Worm (Caenorhabditis elegans): ENCODE results near the gene rsf-1.

rsf-1 gene

ce11 chrII:11261173-11261572 lies 45.0 kb upstream of the rsf-1 start, which contains the start of gene T05B9.1:
Gene T05B9.1, minus strand, starts transcription at chrII:11261192.
- TF ChIP-seq unc-130 (tag; optimal IDR thresholded peaks at IDR 0.05): no peak
- TF ChIP-seq ces-1 (GFP tag; optimal IDR thresholded peaks at IDR 0.05): no peak
- TF ChIP-seq tbx-2 (tag; optimal IDR thresholded peaks at IDR 0.05): no peak
- TF ChIP-seq nhr-71 (tag; optimal IDR thresholded peaks at IDR 0.05): no peak
- TF ChIP-seq C34B4.2 (tag; optimal IDR thresholded peaks at IDR 0.05): no peak
- no peak for TF ChIP-seq mdl-1 (tag; optimal IDR thresholded peaks at IDR 0.05)
- no peak for TF ChIP-seq tlp-1 (tag; optimal IDR thresholded peaks at IDR 0.05)
- no peak for TF ChIP-seq xbp-1 (tag; optimal IDR thresholded peaks at IDR 0.05)
- TF ChIP-seq elt-3 (tag; optimal IDR thresholded peaks at IDR 0.05): no peak
- no peak for TF ChIP-seq ama-1 (optimal IDR thresholded peaks at IDR 0.05)
- TF ChIP-seq nhr-84 (tag; optimal IDR thresholded peaks at IDR 0.05): no peak
- no peak for TF ChIP-seq ceh-63 (GFP tag; optimal IDR thresholded peaks at IDR 0.05)
- TF ChIP-seq zip-4 (GFP tag; optimal IDR thresholded peaks at IDR 0.05): no peak
- TF ChIP-seq ztf-4 (tag; optimal IDR thresholded peaks at IDR 0.05): no peak
- no peak for TF ChIP-seq hpl-2 (GFP tag; optimal IDR thresholded peaks at IDR 0.05)

ce11 chrII:11268822-11269221 lies 37.4 kb upstream of the rsf-1 start, which contains the start of gene cut-1:
Gene cut-1, plus strand, starts transcription at chrII:11269122.
- TF ChIP-seq hlh-4 (tag; optimal IDR thresholded peaks at IDR 0.05) (no peak), unc-30 (tag; optimal IDR thresholded peaks at IDR 0.05) (no peak), C16A3.4 (tag; optimal IDR thresholded peaks at IDR 0.05) (no peak), fkh-4 (tag; optimal IDR thresholded peaks at IDR 0.05; ENCODE audit: borderline replicate concordance) (no peak), pax-3 (tag; optimal IDR thresholded peaks at IDR 0.05) (no peak), nhr-237 (tag; optimal IDR thresholded peaks at IDR 0.05) (no peak), ceh-8 (GFP tag; optimal IDR thresholded peaks at IDR 0.05) (no peak), ztf-4 (tag; optimal IDR thresholded peaks at IDR 0.05) (no peak), blmp-1 (tag; optimal IDR thresholded peaks at IDR 0.05) (no peak), tbx-2 (tag; optimal IDR thresholded peaks at IDR 0.05) (no peak), F16B12.6 (tag; optimal IDR thresholded peaks at IDR 0.05) (no peak)

ce11 chrII:11270829-11271228 lies 35.4 kb upstream of the rsf-1 start:
- TF ChIP-seq xbp-1 (tag; optimal IDR thresholded peaks at IDR 0.05): no peak
- no peak for TF ChIP-seq ztf-4 (tag; optimal IDR thresholded peaks at IDR 0.05)
- TF ChIP-seq lir-3 (tag; optimal IDR thresholded peaks at IDR 0.05; ENCODE audit: poor library complexity): no peak
- TF ChIP-seq efl-1 (optimal IDR thresholded peaks at IDR 0.05): no peak
- no peak for TF ChIP-seq efl-1 (GFP tag; optimal IDR thresholded peaks at IDR 0.05 in 1 of 2)
- no peak for TF ChIP-seq tlp-1 (tag; optimal IDR thresholded peaks at IDR 0.05)
- TF ChIP-seq mdl-1 (tag; optimal IDR thresholded peaks at IDR 0.05): no peak
- TF ChIP-seq zip-4 (GFP tag; optimal IDR thresholded peaks at IDR 0.05): no peak
- no peak for TF ChIP-seq grh-1 (GFP tag; IDR thresholded peaks at IDR 0.05)
- TF ChIP-seq ztf-11 (tag; optimal IDR thresholded peaks at IDR 0.05): no peak
- no peak for TF ChIP-seq lin-14 (GFP tag; optimal IDR thresholded peaks at IDR 0.05)
- no peak for TF ChIP-seq ces-1 (GFP tag; optimal IDR thresholded peaks at IDR 0.05)

- no peak for TF ChIP-seq lsy-2 (tag; optimal IDR thresholded peaks at IDR 0.05)
Observed at ce11 chrII:11274876-11275275, 31.3 kb upstream of the rsf-1 start.

DNA sequence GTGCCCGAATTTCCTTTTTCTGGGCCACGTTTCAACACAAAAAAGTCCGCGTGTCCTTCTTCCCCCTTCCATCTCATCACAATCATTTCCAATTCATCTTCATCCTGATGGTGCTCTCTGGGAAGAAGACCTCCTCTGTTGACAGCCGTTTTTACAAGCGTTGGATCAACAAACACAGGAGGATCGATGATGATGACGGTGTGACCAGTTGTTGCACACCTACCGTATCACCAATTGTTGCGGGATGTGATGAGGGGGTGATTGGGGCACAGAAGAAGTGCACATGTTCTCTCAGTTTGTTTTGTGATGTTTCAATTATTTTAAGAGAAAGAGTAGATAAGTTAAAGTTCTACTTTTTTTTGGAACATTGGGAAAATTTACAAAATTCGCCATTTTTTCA lies 30.7 kb upstream of the rsf-1 start:
- TF ChIP-seq dpl-1 (GFP tag; optimal IDR thresholded peaks at IDR 0.05): no peak
- TF ChIP-seq aha-1 (tag; optimal IDR thresholded peaks at IDR 0.05): no peak
- no peak for TF ChIP-seq ceh-88 (GFP tag; IDR thresholded peaks at IDR 0.05)
- TF ChIP-seq nhr-71 (tag; optimal IDR thresholded peaks at IDR 0.05): peak; percentile 55
- no peak for TF ChIP-seq alr-1 (tag; optimal IDR thresholded peaks at IDR 0.05; ENCODE audit: borderline replicate concordance)
- TF ChIP-seq nhr-77 (tag; optimal IDR thresholded peaks at IDR 0.05): no peak
- no peak for TF ChIP-seq lin-39 (tag; optimal IDR thresholded peaks at IDR 0.05)
- TF ChIP-seq fkh-4 (tag; optimal IDR thresholded peaks at IDR 0.05; ENCODE audit: borderline replicate concordance): no peak
- TF ChIP-seq hlh-4 (tag; optimal IDR thresholded peaks at IDR 0.05): no peak
- TF ChIP-seq irx-1 (tag; optimal IDR thresholded peaks at IDR 0.05): no peak
- TF ChIP-seq lsy-2 (tag; optimal IDR thresholded peaks at IDR 0.05): peak; percentile 27 to 78
- no peak for TF ChIP-seq lin-13 (GFP tag; optimal IDR thresholded peaks at IDR 0.05)
- no peak for TF ChIP-seq egl-27 (tag; optimal IDR thresholded peaks at IDR 0.05)
- TF ChIP-seq mef-2 (tag; optimal IDR thresholded peaks at IDR 0.05): no peak
- no peak for TF ChIP-seq unc-62 (GFP tag; optimal IDR thresholded peaks at IDR 0.05)
- no peak for TF ChIP-seq nhr-76 (tag; optimal IDR thresholded peaks at IDR 0.05)
- no peak for TF ChIP-seq fos-1 (tag; optimal IDR thresholded peaks at IDR 0.05)
- TF ChIP-seq nhr-20 (tag; optimal IDR thresholded peaks at IDR 0.05): no peak
- TF ChIP-seq tbx-2 (tag; optimal IDR thresholded peaks at IDR 0.05): no peak
- no peak for TF ChIP-seq ztf-4 (tag; optimal IDR thresholded peaks at IDR 0.05)
- no peak for TF ChIP-seq snu-23 (GFP tag; optimal IDR thresholded peaks at IDR 0.05)
- no peak for TF ChIP-seq skn-1 (tag; optimal IDR thresholded peaks at IDR 0.05)
